Worm (Caenorhabditis elegans): Measurements from ENCODE around the gene srh-75.

- no peak for TF ChIP-seq C04F5.9 (tag; optimal IDR thresholded peaks at IDR 0.05)
- no peak for TF ChIP-seq nhr-71 (tag; optimal IDR thresholded peaks at IDR 0.05)
- TF ChIP-seq nhr-76 (tag; optimal IDR thresholded peaks at IDR 0.05) = no peak
- TF ChIP-seq elt-2 (tag; optimal IDR thresholded peaks at IDR 0.05) = peak; percentile 25
- TF ChIP-seq hlh-17 (GFP tag; optimal IDR thresholded peaks at IDR 0.05; ENCODE audit: borderline replicate concordance) = no peak
- TF ChIP-seq snpc-4 (tag; optimal IDR thresholded peaks at IDR 0.05) = no peak
- peak; percentile 58 for TF ChIP-seq blmp-1 (tag; optimal IDR thresholded peaks at IDR 0.05)
- TF ChIP-seq fkh-10 (GFP tag; optimal IDR thresholded peaks at IDR 0.05) = no peak
- TF ChIP-seq ces-1 (GFP tag; optimal IDR thresholded peaks at IDR 0.05) = no peak
Observed at ce11 chrV:11070388-11070787, 13.4 kb upstream of the srh-75 start.
